Fruit fly (Drosophila melanogaster) Kc167 (cell line): ENCODE results near the gene CG13086.

ENCODE experiments used
- Myc ChIP-seq: fragments of >200 bp; optimal IDR thresholded peaks from 2 replicates; lab custom pipeline; 2017; ENCODE audit warnings: missing external identifiers
- psq ChIP-seq: fragments of >200 bp; optimal IDR thresholded peaks from 2 replicates; lab custom pipeline; 2017; ENCODE audit warnings: missing external identifiers
- ttk ChIP-seq: sonication (Bioruptor generic); optimal IDR thresholded peaks from 2 replicates; lab custom pipeline; 2017; ENCODE audit warnings: missing external identifiers

- TF ChIP-seq psq (lab: Kevin White, UChicago): peak; percentile 80
- no peak for TF ChIP-seq ttk (lab: Kevin White, UChicago)
- no peak for TF ChIP-seq Myc (lab: Kevin White, UChicago)
Observed at dm6 chr2L:19361632-19362142, 2.5 kb upstream of the CG13086 start.
